Worm (Caenorhabditis elegans): ENCODE data around the gene F14F8.14.

F14F8.14 gene

DNA sequence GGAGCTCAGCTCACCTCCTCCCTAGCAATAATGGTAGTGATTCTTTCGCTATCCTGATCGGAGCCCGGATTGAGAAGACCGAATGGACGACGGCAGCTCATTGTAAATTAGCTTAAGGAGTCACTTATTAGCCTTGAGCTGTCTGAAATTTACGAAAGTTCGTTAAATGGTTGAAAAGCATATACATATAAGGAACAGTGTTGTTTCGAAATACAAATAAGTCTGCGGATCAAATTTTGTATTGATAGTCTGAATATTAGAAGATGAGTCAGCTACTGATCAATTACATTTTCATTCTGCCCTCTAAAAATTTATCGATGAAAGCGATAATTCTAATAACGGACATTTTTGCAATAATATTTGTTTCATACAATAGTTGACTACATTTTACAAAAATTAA lies at the start of gene F14F8.14:
TSS of gene F14F8.14 (minus strand) at position 101 of the 400 bp plus-strand sequence.
- no peak for TF ChIP-seq sox-2 (GFP tag; IDR thresholded peaks at IDR 0.05)
- no peak for TF ChIP-seq hlh-13 (GFP tag; optimal IDR thresholded peaks at IDR 0.05)
- no peak for TF ChIP-seq C38D4.7 (GFP tag; optimal IDR thresholded peaks at IDR 0.05)
- TF ChIP-seq mec-3 (tag; optimal IDR thresholded peaks at IDR 0.05; ENCODE audit: borderline replicate concordance) = no peak
- TF ChIP-seq dmd-4 (tag; optimal IDR thresholded peaks at IDR 0.05; ENCODE audit: borderline replicate concordance) = no peak
- no peak for TF ChIP-seq unc-55 (GFP tag; optimal IDR thresholded peaks at IDR 0.05)
- no peak for TF ChIP-seq ceh-6 (GFP tag; optimal IDR thresholded peaks at IDR 0.05)
- TF ChIP-seq F13H6.1 (tag; optimal IDR thresholded peaks at IDR 0.05) = no peak
- no peak for TF ChIP-seq rnt-1 (tag; optimal IDR thresholded peaks at IDR 0.05)
- no peak for TF ChIP-seq ceh-19 (GFP tag; optimal IDR thresholded peaks at IDR 0.05)
- no peak for TF ChIP-seq ahr-1 (tag; optimal IDR thresholded peaks at IDR 0.05)
- no peak for TF ChIP-seq lim-6 (tag; optimal IDR thresholded peaks at IDR 0.05)

- TF ChIP-seq ceh-18 (tag; optimal IDR thresholded peaks at IDR 0.05) (no peak), unc-86 (tag; optimal IDR thresholded peaks at IDR 0.05) (no peak)
Observed at ce11 chrV:16713797-16714196, 47.2 kb upstream of the F14F8.14 start.

ce11 chrV:16706549-16706948 lies 40.0 kb upstream of the F14F8.14 start, which contains the start of gene clec-9:
clec-9 (minus strand) TSS chrV:16706649.
- TF ChIP-seq ceh-48 (tag; optimal IDR thresholded peaks at IDR 0.05) (no peak), ref-2 (tag; optimal IDR thresholded peaks at IDR 0.05) (no peak), hlh-30 (tag; optimal IDR thresholded peaks at IDR 0.05; ENCODE audit: insufficient read depth) (no peak), unc-42 (tag; optimal IDR thresholded peaks at IDR 0.05) (no peak), elt-4 (tag; optimal IDR thresholded peaks at IDR 0.05) (no peak), ceh-19 (GFP tag; optimal IDR thresholded peaks at IDR 0.05) (no peak), pax-1 (tag; optimal IDR thresholded peaks at IDR 0.05) (no peak), ceh-22 (tag; optimal IDR thresholded peaks at IDR 0.05) (no peak), pha-4 (tag; optimal IDR thresholded peaks at IDR 0.05) (no peak), ama-1 (optimal IDR thresholded peaks at IDR 0.05) (no peak), ahr-1 (tag; optimal IDR thresholded peaks at IDR 0.05) (no peak), C38D4.7 (GFP tag; optimal IDR thresholded peaks at IDR 0.05) (no peak), T23F11.4 (GFP tag; optimal IDR thresholded peaks at IDR 0.05) (no peak), K02D7.2 (tag; optimal IDR thresholded peaks at IDR 0.05) (no peak), mec-3 (tag; optimal IDR thresholded peaks at IDR 0.05; ENCODE audit: borderline replicate concordance) (no peak)

- TF ChIP-seq elt-4 (tag; optimal IDR thresholded peaks at IDR 0.05) (no peak), dve-1 (tag; optimal IDR thresholded peaks at IDR 0.05) (no peak), pag-3 (tag; optimal IDR thresholded peaks at IDR 0.05; ENCODE audit: borderline replicate concordance) (no peak), ceh-2 (tag; optimal IDR thresholded peaks at IDR 0.05) (no peak), ceh-14 (tag; optimal IDR thresholded peaks at IDR 0.05) (no peak), ceh-19 (GFP tag; optimal IDR thresholded peaks at IDR 0.05) (peak; percentile 41), madf-2 (tag; optimal IDR thresholded peaks at IDR 0.05) (no peak), ref-2 (tag; optimal IDR thresholded peaks at IDR 0.05) (no peak), eyg-1 (tag; optimal IDR thresholded peaks at IDR 0.05) (no peak), lin-11 (tag; optimal IDR thresholded peaks at IDR 0.05) (peak; percentile 42), che-1 (tag; optimal IDR thresholded peaks at IDR 0.05) (peak; percentile 61), hlh-13 (GFP tag; optimal IDR thresholded peaks at IDR 0.05) (peak; percentile 23), ceh-34 (tag; optimal IDR thresholded peaks at IDR 0.05) (no peak), elt-2 (tag; optimal IDR thresholded peaks at IDR 0.05) (no peak), C38D4.7 (GFP tag; optimal IDR thresholded peaks at IDR 0.05) (peak; percentile 36), tbx-7 (tag; optimal IDR thresholded peaks at IDR 0.05) (no peak), pha-2 (tag; optimal IDR thresholded peaks at IDR 0.05) (peak; percentile 57), ceh-48 (tag; optimal IDR thresholded peaks at IDR 0.05) (no peak), sox-4 (tag; optimal IDR thresholded peaks at IDR 0.05) (no peak), ceh-6 (GFP tag; optimal IDR thresholded peaks at IDR 0.05) (peak; percentile 5), pax-1 (tag; optimal IDR thresholded peaks at IDR 0.05) (no peak), dmd-4 (tag; optimal IDR thresholded peaks at IDR 0.05; ENCODE audit: borderline replicate concordance) (no peak), ceh-18 (tag; optimal IDR thresholded peaks at IDR 0.05) (no peak), sdc-2 (tag; optimal IDR thresholded peaks at IDR 0.05) (no peak), lim-6 (tag; optimal IDR thresholded peaks at IDR 0.05) (no peak), fax-1 (tag; optimal IDR thresholded peaks at IDR 0.05) (no peak), nhr-232 (tag; optimal IDR thresholded peaks at IDR 0.05) (no peak), unc-55 (GFP tag; optimal IDR thresholded peaks at IDR 0.05) (no peak), ceh-9 (tag; optimal IDR thresholded peaks at IDR 0.05) (no peak), tbx-2 (tag; optimal IDR thresholded peaks at IDR 0.05) (no peak), odd-2 (tag; optimal IDR thresholded peaks at IDR 0.05) (no peak), hlh-30 (tag; optimal IDR thresholded peaks at IDR 0.05; ENCODE audit: insufficient read depth) (no peak), ceh-30 (tag; optimal IDR thresholded peaks at IDR 0.05) (no peak)
Observed at ce11 chrV:16699752-16700259, 33.3 kb upstream of the F14F8.14 start, which contains the start of gene Y70C5C.1. Y70C5C.1 (plus strand) TSS chrV:16700209.

All from whole organism, late embryonic.